Worm (Caenorhabditis elegans) whole organism, L4 larva: ENCODE results near the gene Y38E10A.34.

Source experiments
- D1046.2 ChIP-seq: fragments of 200-800 bp; sonication (Bioruptor generic); IDR thresholded peaks from 2 replicates; pipeline ENCODE4 v1.3.6; 2022; ENCODE audit warnings: missing genetic modification characterization, missing compliant biosample characterization
- F49E8.2 ChIP-seq: sonication (generic microtip); optimal IDR thresholded peaks from 2 replicates; lab custom pipeline; 2016; ENCODE audit warnings: missing compliant biosample characterization, mild to moderate bottlenecking, missing genetic modification characterization, borderline replicate concordance
- R02D3.7 ChIP-seq: fragments of 150-350 bp; sonication (generic microtip); optimal IDR thresholded peaks from 3 replicates; lab custom pipeline; 2014; ENCODE audit warnings: missing biosample characterization, missing genetic modification characterization
- T26A8.4 ChIP-seq: fragments of 200-800 bp; sonication (Bioruptor generic); IDR thresholded peaks from 2 replicates; pipeline ENCODE4 v1.3.6; 2022; ENCODE audit warnings: missing genetic modification characterization, missing compliant biosample characterization
- Y48G9A.11 ChIP-seq: fragments of 200-800 bp; sonication (Bioruptor generic); IDR thresholded peaks from 2 replicates; pipeline ENCODE4 v1.3.6; 2022; ENCODE audit warnings: missing genetic modification reagents, missing genetic modification characterization, missing compliant biosample characterization
- Y75B8A.6 ChIP-seq: fragments of 200-800 bp; sonication (Bioruptor generic); IDR thresholded peaks from 2 replicates; pipeline ENCODE4 v1.3.6; 2022; ENCODE audit warnings: missing genetic modification reagents, missing genetic modification characterization, missing compliant biosample characterization
- aha-1 ChIP-seq: fragments of 150-350 bp; peaks from one replicate; lab custom pipeline; 2014; ENCODE audit warnings: missing biosample characterization, missing genetic modification characterization
- attf-4 ChIP-seq: sonication (generic microtip); optimal IDR thresholded peaks from 3 replicates; lab custom pipeline; 2017; ENCODE audit warnings: missing biosample characterization, missing genetic modification characterization
- ceh-44 ChIP-seq: fragments of 200-800 bp; sonication (Bioruptor generic); IDR thresholded peaks from 2 replicates; pipeline ENCODE4 v1.3.6; 2022; ENCODE audit warnings: missing genetic modification reagents, missing genetic modification characterization, missing compliant biosample characterization
- ceh-82 ChIP-seq: sonication (generic microtip); optimal IDR thresholded peaks from 2 replicates; lab custom pipeline; 2017; ENCODE audit warnings: missing biosample characterization, missing genetic modification characterization
- daf-16 ChIP-seq, 3 experiments: sonication (generic microtip); optimal IDR thresholded peaks; 2 replicates each; lab custom pipeline; 2016 to 2017; ENCODE audit warnings: missing genetic modification characterization in 3 of 3, missing genetic modification reagents in 3 of 3, mild to moderate bottlenecking in 2 of 3, missing compliant biosample characterization in 2 of 3, missing biosample characterization in 1 of 3, moderate library complexity in 1 of 3
- daf-19 ChIP-seq: fragments of 200-800 bp; sonication (Bioruptor generic); conservative IDR thresholded peaks from 2 replicates; pipeline ENCODE4 v1.3.6; 2022; ENCODE audit warnings: missing genetic modification characterization, missing compliant biosample characterization
- dmd-6 ChIP-seq: fragments of 200-800 bp; sonication (Bioruptor generic); IDR thresholded peaks from 2 replicates; pipeline ENCODE4 v1.3.6; 2022; ENCODE audit warnings: missing genetic modification reagents, missing genetic modification characterization, missing compliant biosample characterization
- dmd-8 ChIP-seq: fragments of 200-800 bp; sonication (Bioruptor generic); IDR thresholded peaks from 2 replicates; pipeline ENCODE4 v1.3.6; 2022; ENCODE audit warnings: missing genetic modification characterization, missing compliant biosample characterization
- dmd-9 ChIP-seq: fragments of 200-800 bp; sonication (Bioruptor generic); IDR thresholded peaks from 2 replicates; pipeline ENCODE4 v1.3.6; 2022; ENCODE audit warnings: missing genetic modification reagents, missing genetic modification characterization, missing compliant biosample characterization
- fkh-10 ChIP-seq: fragments of 150-350 bp; optimal IDR thresholded peaks from 2 replicates; lab custom pipeline; 2014; ENCODE audit warnings: missing biosample characterization, missing genetic modification reagents, missing genetic modification characterization
- hif-1 ChIP-seq, 2 experiments: sonication (generic microtip); optimal IDR thresholded peaks; 2 replicates each; lab custom pipeline; 2016 to 2017; ENCODE audit warnings: missing compliant biosample characterization in 2 of 2, missing genetic modification characterization in 2 of 2, missing genetic modification reagents in 2 of 2, missing genotype in 2 of 2, mild to moderate bottlenecking in 1 of 2
- hlh-11 ChIP-seq: fragments of 200-800 bp; sonication (Bioruptor generic); optimal IDR thresholded peaks from 2 replicates; lab custom pipeline; 2018; ENCODE audit warnings: mild to moderate bottlenecking, missing genetic modification characterization, missing compliant biosample characterization
- hlh-30 ChIP-seq: sonication (generic microtip); optimal IDR thresholded peaks from 2 replicates; lab custom pipeline; 2017; ENCODE audit warnings: antibody characterized with exemption, mild to moderate bottlenecking, missing genetic modification characterization, missing compliant biosample characterization; ENCODE audit not compliant: insufficient read depth
- hmg-1.1 ChIP-seq: fragments of 200-800 bp; sonication (Bioruptor generic); IDR thresholded peaks from 2 replicates; pipeline ENCODE4 v1.3.6; 2022; ENCODE audit warnings: missing genetic modification reagents, missing genetic modification characterization, missing compliant biosample characterization
- lir-3 ChIP-seq: sonication (generic microtip); optimal IDR thresholded peaks from 2 replicates; lab custom pipeline; 2016; ENCODE audit warnings: mild to moderate bottlenecking, missing genetic modification characterization, missing compliant biosample characterization
- mdl-1 ChIP-seq, 2 experiments: fragments of 150-350 bp in 1 of 2; sonication (generic microtip) in 1 of 2; optimal IDR thresholded peaks; 2 replicates each; lab custom pipeline; 2014 to 2017; ENCODE audit warnings: missing biosample characterization in 2 of 2, missing genetic modification characterization in 2 of 2
- mxl-2 ChIP-seq: fragments of 200-800 bp; sonication (Bioruptor generic); conservative IDR thresholded peaks from 2 replicates; pipeline ENCODE4 v1.3.6; 2022; ENCODE audit warnings: missing genetic modification reagents, missing genetic modification characterization, missing compliant biosample characterization
- mxl-3 ChIP-seq: fragments of 200-800 bp; sonication (Bioruptor generic); optimal IDR thresholded peaks from 2 replicates; lab custom pipeline; 2018; ENCODE audit warnings: mild to moderate bottlenecking, missing genetic modification characterization, missing compliant biosample characterization
- nhr-28 ChIP-seq: fragments of 150-350 bp; optimal IDR thresholded peaks from 2 replicates; lab custom pipeline; 2014; ENCODE audit warnings: missing biosample characterization, missing genetic modification characterization
- nhr-41 ChIP-seq: fragments of 200-800 bp; sonication (Bioruptor generic); IDR thresholded peaks from 2 replicates; pipeline ENCODE4 v1.3.6; 2022; ENCODE audit warnings: missing genetic modification reagents, missing genetic modification characterization, missing compliant biosample characterization
- nhr-42 ChIP-seq: fragments of 200-800 bp; sonication (Bioruptor generic); IDR thresholded peaks from 2 replicates; pipeline ENCODE4 v1.3.6; 2022; ENCODE audit warnings: missing genetic modification characterization, missing compliant biosample characterization
- nhr-48 ChIP-seq: sonication (generic microtip); optimal IDR thresholded peaks from 2 replicates; lab custom pipeline; 2016; ENCODE audit warnings: mild to moderate bottlenecking, missing genetic modification characterization, missing compliant biosample characterization
- nhr-76 ChIP-seq: fragments of 150-350 bp; optimal IDR thresholded peaks from 2 replicates; lab custom pipeline; 2014; ENCODE audit warnings: missing biosample characterization, missing genetic modification characterization
- rbr-2 ChIP-seq: sonication (generic microtip); optimal IDR thresholded peaks from 2 replicates; lab custom pipeline; 2016; ENCODE audit warnings: missing genotype, missing genetic modification characterization, missing compliant biosample characterization
- skn-1 ChIP-seq: fragments of 150-350 bp; optimal IDR thresholded peaks from 2 replicates; lab custom pipeline; 2014; ENCODE audit warnings: missing biosample characterization, missing genetic modification characterization
- spr-1 ChIP-seq: sonication (generic microtip); optimal IDR thresholded peaks from 2 replicates; lab custom pipeline; 2016; ENCODE audit warnings: mild to moderate bottlenecking, missing genetic modification characterization, missing compliant biosample characterization
- unc-62 ChIP-seq, 3 experiments: fragments of 150-350 bp in 1 of 3; sonication (generic microtip); optimal IDR thresholded peaks in 2 of 3; peaks in 1 of 3; 1 replicate in 1 of 3; 2 replicates in 2 of 3; lab custom pipeline; 2014 to 2017; ENCODE audit warnings: missing biosample characterization in 3 of 3, missing genetic modification characterization in 3 of 3, missing genetic modification reagents in 3 of 3, missing genotype in 1 of 3
- zag-1 ChIP-seq: fragments of 150-350 bp; optimal IDR thresholded peaks from 2 replicates; lab custom pipeline; 2014; ENCODE audit warnings: missing biosample characterization, missing genetic modification characterization
- ztf-7 ChIP-seq: fragments of 150-350 bp; optimal IDR thresholded peaks from 2 replicates; lab custom pipeline; 2014; ENCODE audit warnings: missing biosample characterization, missing genetic modification characterization

The Y38E10A.34 gene

ce11 chrII:12612218-12612617 is 18.8 kb upstream of the Y38E10A.34 start, which contains the start of gene nspe-4:
nspe-4 (plus strand) TSS chrII:12612518.
- no peak for TF ChIP-seq hmg-1.1 (GFP tag; lab: Robert Waterston, UW)
- no peak for TF ChIP-seq ztf-7 (tag; lab: Kevin White, UChicago)
- TF ChIP-seq R02D3.7 (tag; lab: Kevin White, UChicago), result no peak
- TF ChIP-seq mxl-2 (GFP tag; lab: Robert Waterston, UW), result no peak
- no peak for TF ChIP-seq ceh-44 (GFP tag; lab: Robert Waterston, UW)
- no peak for TF ChIP-seq attf-4 (tag; lab: Kevin White, UChicago)

ce11 chrII:12615413-12615812 is 15.6 kb upstream of the Y38E10A.34 start:
- TF ChIP-seq nhr-28 (tag; lab: Kevin White, UChicago) (peak; percentile 60), T26A8.4 (GFP tag; lab: Robert Waterston, UW) (no peak), daf-19 (GFP tag; lab: Robert Waterston, UW) (no peak), R02D3.7 (tag; lab: Kevin White, UChicago) (no peak), attf-4 (tag; lab: Kevin White, UChicago) (no peak), lir-3 (tag; lab: Kevin White, UChicago) (no peak), hlh-11 (tag; lab: Kevin White, UChicago) (peak; percentile 16), fkh-10 (GFP tag; lab: Kevin White, UChicago) (no peak), ceh-82 (no peak), unc-62 (GFP tag; optimal IDR thresholded peaks at IDR 0.05 in 1 of 2; lab: Kevin White, UChicago) (peak in 1 of 2 experiments; percentile 93), unc-62 (tag; optimal IDR thresholded peaks at IDR 0.05; lab: Kevin White, UChicago) (no peak), hlh-30 (tag; lab: Kevin White, UChicago) (peak; percentile 28), spr-1 (tag; lab: Kevin White, UChicago) (no peak), aha-1 (tag; lab: Kevin White, UChicago) (peak; percentile 99), Y75B8A.6 (GFP tag; lab: Robert Waterston, UW) (no peak), dmd-6 (GFP tag; lab: Robert Waterston, UW) (peak; percentile 93), mdl-1 (tag; optimal IDR thresholded peaks at IDR 0.05; lab: Kevin White, UChicago) (peak in 1 of 2 experiments; percentile 5), hif-1 (tag; optimal IDR thresholded peaks at IDR 0.05; lab: Kevin White, UChicago) (peak; percentile 93 to 96), D1046.2 (no peak), nhr-76 (no peak), nhr-48 (peak; percentile 97), mxl-3 (GFP tag; lab: Kevin White, UChicago) (peak; percentile 85)

- TF ChIP-seq aha-1 (tag; lab: Kevin White, UChicago), result peak; percentile 10
- no peak for TF ChIP-seq zag-1 (tag; lab: Kevin White, UChicago)
- no peak for TF ChIP-seq skn-1
- no peak for TF ChIP-seq fkh-10 (GFP tag; lab: Kevin White, UChicago)
These were observed 14.9 kb upstream of the Y38E10A.34 start, which contains the start of gene nspe-6 for ce11 chrII:12616081-12616480. nspe-6 (minus strand) TSS chrII:12616181.

ce11 chrII:12617586-12617985 is 13.4 kb upstream of the Y38E10A.34 start, which contains the start of gene nspe-3:
nspe-3 (plus strand) TSS chrII:12617886.
- TF ChIP-seq rbr-2 (tag; lab: Kevin White, UChicago) (no peak), nhr-41 (GFP tag; lab: Robert Waterston, UW) (no peak), daf-16 (GFP tag; optimal IDR thresholded peaks at IDR 0.05; lab: Kevin White, UChicago) (no peak), daf-16 (tag; optimal IDR thresholded peaks at IDR 0.05; lab: Kevin White, UChicago) (no peak), nhr-76 (no peak), dmd-9 (no peak), nhr-28 (tag; lab: Kevin White, UChicago) (no peak), Y48G9A.11 (GFP tag; lab: Robert Waterston, UW) (no peak), spr-1 (tag; lab: Kevin White, UChicago) (no peak), nhr-42 (GFP tag; lab: Robert Waterston, UW) (no peak), hmg-1.1 (GFP tag; lab: Robert Waterston, UW) (no peak), mxl-3 (GFP tag; lab: Kevin White, UChicago) (no peak), dmd-8 (GFP tag; lab: Robert Waterston, UW) (no peak), F49E8.2 (tag; lab: Kevin White, UChicago) (no peak)
